Worm (Caenorhabditis elegans) whole organism, midembryonic: Measurements from ENCODE around the gene D1054.19.

Experiments used
- T22C8.4 ChIP-seq: fragments of 200-800 bp; sonication (Bioruptor generic); IDR thresholded peaks from 2 replicates; pipeline ENCODE4 v1.3.6; 2022; ENCODE audit warnings: missing genetic modification characterization, missing compliant biosample characterization
- cog-1 ChIP-seq: sonication (generic microtip); optimal IDR thresholded peaks from 2 replicates; lab custom pipeline; 2016; ENCODE audit warnings: missing genetic modification characterization, missing compliant biosample characterization
- flt-1 ChIP-seq: fragments of 200-800 bp; sonication (Bioruptor generic); IDR thresholded peaks from 2 replicates; pipeline ENCODE4 v1.3.6; 2022; ENCODE audit warnings: missing genetic modification characterization, missing compliant biosample characterization
- klf-2 ChIP-seq: fragments of 200-800 bp; sonication (Bioruptor generic); conservative IDR thresholded peaks from 2 replicates; pipeline ENCODE4 v1.3.6; 2022; ENCODE audit warnings: missing genetic modification reagents, missing genetic modification characterization, missing compliant biosample characterization
- med-1 ChIP-seq: sonication (generic microtip); optimal IDR thresholded peaks from 2 replicates; lab custom pipeline; 2017; ENCODE audit warnings: missing genetic modification characterization, mild to moderate bottlenecking, missing compliant biosample characterization, antibody characterized with exemption, missing genetic modification reagents; ENCODE audit not compliant: insufficient read depth
- ref-1 ChIP-seq: fragments of 200-800 bp; sonication (Bioruptor generic); conservative IDR thresholded peaks from 2 replicates; pipeline ENCODE4 v1.3.6; 2022; ENCODE audit warnings: missing genetic modification reagents, missing genetic modification characterization, missing compliant biosample characterization
- tab-1 ChIP-seq: fragments of 200-800 bp; sonication (Bioruptor generic); IDR thresholded peaks from 2 replicates; pipeline ENCODE4 v1.3.6; 2022; ENCODE audit warnings: missing genetic modification characterization, missing compliant biosample characterization
- ztf-23 ChIP-seq: fragments of 200-800 bp; sonication (Bioruptor generic); IDR thresholded peaks from 2 replicates; pipeline ENCODE4 v1.3.6; 2022; ENCODE audit warnings: missing genetic modification reagents, missing genetic modification characterization, missing compliant biosample characterization
- ztf-29 ChIP-seq: fragments of 200-800 bp; sonication (Bioruptor generic); IDR thresholded peaks from 2 replicates; pipeline ENCODE4 v1.3.6; 2022; ENCODE audit warnings: missing genetic modification reagents, missing genetic modification characterization, missing compliant biosample characterization

D1054.19 gene

ce11 chrV:10798090-10798489 is 2.5 kb downstream of the D1054.19 start, which contains the start of gene srh-184:
TSS of gene srh-184 (minus strand) at chrV:10798190.
- TF ChIP-seq klf-2 (GFP tag; lab: Robert Waterston, UW) (no peak), ztf-23 (GFP tag; lab: Robert Waterston, UW) (no peak), med-1 (no peak), cog-1 (no peak), tab-1 (GFP tag; lab: Robert Waterston, UW) (no peak), T22C8.4 (GFP tag; lab: Robert Waterston, UW) (no peak), ztf-29 (GFP tag; lab: Robert Waterston, UW) (no peak), ref-1 (no peak), flt-1 (GFP tag; lab: Robert Waterston, UW) (no peak)

ce11 chrV:10801154-10801553 is 5.6 kb downstream of the D1054.19 start, which contains the start of gene D1054.18:
TSS of gene D1054.18 (minus strand) at chrV:10801198.
- TF ChIP-seq cog-1: no peak
- no peak for TF ChIP-seq flt-1 (GFP tag; lab: Robert Waterston, UW)
- no peak for TF ChIP-seq T22C8.4 (GFP tag; lab: Robert Waterston, UW)
- no peak for TF ChIP-seq med-1
- no peak for TF ChIP-seq ztf-29 (GFP tag; lab: Robert Waterston, UW)
- no peak for TF ChIP-seq klf-2 (GFP tag; lab: Robert Waterston, UW)
- TF ChIP-seq tab-1 (GFP tag; lab: Robert Waterston, UW): no peak
- no peak for TF ChIP-seq ztf-23 (GFP tag; lab: Robert Waterston, UW)

- TF ChIP-seq klf-2 (GFP tag; lab: Robert Waterston, UW) (no peak), flt-1 (GFP tag; lab: Robert Waterston, UW) (no peak), T22C8.4 (GFP tag; lab: Robert Waterston, UW) (no peak), ref-1 (no peak), ztf-23 (GFP tag; lab: Robert Waterston, UW) (no peak), tab-1 (GFP tag; lab: Robert Waterston, UW) (no peak), ztf-29 (GFP tag; lab: Robert Waterston, UW) (no peak), med-1 (no peak), cog-1 (no peak)
Observed at ce11 chrV:10802060-10802459, 6.5 kb downstream of the D1054.19 start.

- TF ChIP-seq med-1 (no peak), tab-1 (GFP tag; lab: Robert Waterston, UW) (no peak), flt-1 (GFP tag; lab: Robert Waterston, UW) (no peak), cog-1 (no peak), ztf-29 (GFP tag; lab: Robert Waterston, UW) (no peak), ref-1 (no peak), ztf-23 (GFP tag; lab: Robert Waterston, UW) (no peak), T22C8.4 (GFP tag; lab: Robert Waterston, UW) (no peak), klf-2 (GFP tag; lab: Robert Waterston, UW) (no peak)
Observed at ce11 chrV:10804374-10804773, 8.8 kb downstream of the D1054.19 start, which contains the start of gene secs-1. TSS of gene secs-1 (minus strand) at chrV:10804474.

- TF ChIP-seq tab-1 (GFP tag; lab: Robert Waterston, UW): no peak
- no peak for TF ChIP-seq flt-1 (GFP tag; lab: Robert Waterston, UW)
- TF ChIP-seq ztf-23 (GFP tag; lab: Robert Waterston, UW): no peak
- no peak for TF ChIP-seq ztf-29 (GFP tag; lab: Robert Waterston, UW)
- no peak for TF ChIP-seq ref-1
- TF ChIP-seq klf-2 (GFP tag; lab: Robert Waterston, UW): no peak
- no peak for TF ChIP-seq med-1
- TF ChIP-seq cog-1: no peak
- no peak for TF ChIP-seq T22C8.4 (GFP tag; lab: Robert Waterston, UW)
Observed at ce11 chrV:10805934-10806333, 10.3 kb downstream of the D1054.19 start, which contains the start of gene prp-38. TSS of gene prp-38 (minus strand) at chrV:10806034.

- TF ChIP-seq ztf-29 (GFP tag; lab: Robert Waterston, UW): peak; percentile 83; the same call in 1 of the 2 replicates
- TF ChIP-seq med-1: peak; percentile 90
- peak; percentile 93 for TF ChIP-seq cog-1
- peak; percentile 92 for TF ChIP-seq ztf-23 (GFP tag; lab: Robert Waterston, UW)
- peak; percentile 92 for TF ChIP-seq tab-1 (GFP tag; lab: Robert Waterston, UW)
- peak; percentile 61; the same call in 1 of the 2 replicates for TF ChIP-seq T22C8.4 (GFP tag; lab: Robert Waterston, UW)
- peak; percentile 61 for TF ChIP-seq ref-1
- TF ChIP-seq flt-1 (GFP tag; lab: Robert Waterston, UW): peak; percentile 96
- peak; percentile 78 for TF ChIP-seq klf-2 (GFP tag; lab: Robert Waterston, UW)
Observed at ce11 chrV:10807862-10808327, 12.3 kb downstream of the D1054.19 start, which contains the start of gene plrg-1. TSS of gene plrg-1 (minus strand) at chrV:10807912.

- TF ChIP-seq ztf-29 (GFP tag; lab: Robert Waterston, UW) (no peak), med-1 (no peak), cog-1 (no peak), ztf-23 (GFP tag; lab: Robert Waterston, UW) (no peak), T22C8.4 (GFP tag; lab: Robert Waterston, UW) (no peak)
Observed at ce11 chrV:10811763-10812162, 16.2 kb downstream of the D1054.19 start, which contains the start of gene C29A12.22. TSS of gene C29A12.22 (plus strand) at chrV:10812063.

ce11 chrV:10813425-10814156 is 18.0 kb downstream of the D1054.19 start, which contains the start of the genes C29A12.1 and lig-1:
TSS of gene C29A12.1 (minus strand) at chrV:10813487.
TSS of gene lig-1 (plus strand) at chrV:10814106.
- TF ChIP-seq tab-1 (GFP tag; lab: Robert Waterston, UW) (no peak), ztf-23 (GFP tag; lab: Robert Waterston, UW) (no peak), T22C8.4 (GFP tag; lab: Robert Waterston, UW) (no peak), flt-1 (GFP tag; lab: Robert Waterston, UW) (no peak), klf-2 (GFP tag; lab: Robert Waterston, UW) (no peak), cog-1 (no peak), ref-1 (no peak), ztf-29 (GFP tag; lab: Robert Waterston, UW) (no peak)

ce11 chrV:10814333-10814732 is 18.7 kb downstream of the D1054.19 start:
- TF ChIP-seq tab-1 (GFP tag; lab: Robert Waterston, UW) (no peak), ref-1 (no peak), cog-1 (no peak), klf-2 (GFP tag; lab: Robert Waterston, UW) (no peak), T22C8.4 (GFP tag; lab: Robert Waterston, UW) (no peak), flt-1 (GFP tag; lab: Robert Waterston, UW) (no peak), ztf-29 (GFP tag; lab: Robert Waterston, UW) (no peak), med-1 (no peak), ztf-23 (GFP tag; lab: Robert Waterston, UW) (no peak)
